Fruit fly (Drosophila melanogaster) whole organism, embryonic: Measurements from ENCODE around the gene haf.

Experiments used
- Abd-B ChIP-seq: fragments of 200-800 bp; sonication (Bioruptor generic); optimal IDR thresholded peaks from 2 replicates; lab custom pipeline; 2018; ENCODE audit warnings: missing biosample characterization, mild to moderate bottlenecking, missing genetic modification characterization, moderate library complexity
- Antp ChIP-seq: fragments of 200-800 bp; sonication (Bioruptor generic); optimal IDR thresholded peaks from 3 replicates; lab custom pipeline; 2016; ENCODE audit warnings: missing biosample characterization, missing genetic modification characterization
- Bdp1 ChIP-seq: fragments of 200-800 bp; sonication (Bioruptor generic); optimal IDR thresholded peaks from 3 replicates; lab custom pipeline; 2016; ENCODE audit warnings: missing biosample characterization, missing genetic modification characterization
- CG13894 ChIP-seq: fragments of 200-800 bp; sonication (Bioruptor generic); optimal IDR thresholded peaks from 3 replicates; lab custom pipeline; 2018; ENCODE audit warnings: missing biosample characterization, mild to moderate bottlenecking, missing genetic modification characterization, moderate library complexity
- CG15011 ChIP-seq: fragments of 200-800 bp; sonication (Bioruptor generic); optimal IDR thresholded peaks from 3 replicates; lab custom pipeline; 2018; ENCODE audit warnings: missing biosample characterization, mild to moderate bottlenecking, missing genetic modification characterization
- CG16813 ChIP-seq: fragments of 200-800 bp; sonication (Bioruptor generic); IDR thresholded peaks from 3 replicates; pipeline ENCODE4 v1.3.6; 2022; ENCODE audit warnings: missing biosample characterization, missing genetic modification characterization; ENCODE audit not compliant: partially characterized antibody
- CG17186 ChIP-seq: fragments of 200-800 bp; sonication (Bioruptor generic); optimal IDR thresholded peaks from 3 replicates; lab custom pipeline; 2017; ENCODE audit warnings: missing biosample characterization, missing genetic modification reagents, missing genetic modification characterization
- CG31388 ChIP-seq: fragments of 200-800 bp; sonication (Bioruptor generic); optimal IDR thresholded peaks from 2 replicates; lab custom pipeline; 2016; ENCODE audit warnings: missing biosample characterization, missing genetic modification characterization
- CG4282 ChIP-seq: fragments of 200-800 bp; sonication (Bioruptor generic); optimal IDR thresholded peaks from 2 replicates; lab custom pipeline; 2016; ENCODE audit warnings: missing biosample characterization, missing genetic modification characterization
- CG4360 ChIP-seq: fragments of 200-800 bp; sonication (Bioruptor generic); IDR thresholded peaks from 2 replicates; pipeline ENCODE4 v1.3.6; 2022; ENCODE audit warnings: missing biosample characterization, missing genetic modification characterization
- CG5245 ChIP-seq: fragments of 200-800 bp; sonication (Bioruptor generic); optimal IDR thresholded peaks from 3 replicates; lab custom pipeline; 2016; ENCODE audit warnings: missing biosample characterization, missing genetic modification characterization
- CG7556 ChIP-seq: fragments of 200-800 bp; sonication (Bioruptor generic); optimal IDR thresholded peaks from 2 replicates; lab custom pipeline; 2017; ENCODE audit warnings: missing biosample characterization, mild to moderate bottlenecking, missing genetic modification characterization
- CG8478 ChIP-seq: fragments of >200 bp; optimal IDR thresholded peaks from 2 replicates; lab custom pipeline; 2018
- CG8765 ChIP-seq: fragments of 200-800 bp; sonication (Bioruptor generic); IDR thresholded peaks from 2 replicates; pipeline ENCODE4 v1.3.6; 2022; ENCODE audit warnings: missing biosample characterization, missing genetic modification characterization
- CG9215 ChIP-seq: fragments of 200-800 bp; sonication (Bioruptor generic); IDR thresholded peaks from 2 replicates; pipeline ENCODE4 v1.3.6; 2022; ENCODE audit warnings: missing biosample characterization, missing genetic modification characterization
- CHES-1-like ChIP-seq: fragments of 200-800 bp; sonication (Bioruptor generic); optimal IDR thresholded peaks from 2 replicates; lab custom pipeline; 2016; ENCODE audit warnings: missing biosample characterization, missing genetic modification characterization
- Dad ChIP-seq: fragments of 200-800 bp; sonication (Bioruptor generic); optimal IDR thresholded peaks from 3 replicates; lab custom pipeline; 2016; ENCODE audit warnings: missing biosample characterization, missing genetic modification characterization
- Dek ChIP-seq: fragments of 200-800 bp; sonication (Bioruptor generic); optimal IDR thresholded peaks from 3 replicates; lab custom pipeline; 2019; ENCODE audit warnings: missing biosample characterization, mild to moderate bottlenecking, missing genetic modification characterization, moderate library complexity
- E2f2 ChIP-seq: fragments of 200-800 bp; sonication (Bioruptor generic); IDR thresholded peaks from 2 replicates; pipeline ENCODE4 v1.3.6; 2022; ENCODE audit warnings: missing biosample characterization, missing genetic modification characterization
- Gsc ChIP-seq: fragments of 200-800 bp; sonication (Bioruptor generic); IDR thresholded peaks from 2 replicates; pipeline ENCODE4 v1.3.6; 2022; ENCODE audit warnings: missing biosample characterization, missing genetic modification characterization
- HHEX ChIP-seq: fragments of 200-800 bp; sonication (Bioruptor generic); optimal IDR thresholded peaks from 3 replicates; lab custom pipeline; 2017; ENCODE audit warnings: missing biosample characterization, mild to moderate bottlenecking, missing genetic modification characterization, missing genetic modification reagents
- HmgZ ChIP-seq: fragments of 200-800 bp; sonication (Bioruptor generic); optimal IDR thresholded peaks from 2 replicates; lab custom pipeline; 2018; ENCODE audit warnings: missing biosample characterization, mild to moderate bottlenecking, missing genetic modification characterization
- Kr ChIP-seq: fragments of 200-800 bp; sonication (Bioruptor generic); optimal IDR thresholded peaks from 2 replicates; lab custom pipeline; 2017; ENCODE audit warnings: missing biosample characterization, mild to moderate bottlenecking, missing genetic modification characterization
- NFAT ChIP-seq: fragments of 200-800 bp; sonication (Bioruptor generic); IDR thresholded peaks from 2 replicates; pipeline ENCODE4 v1.3.6; 2022; ENCODE audit warnings: missing biosample characterization, missing genetic modification characterization
- Trl ChIP-seq, 3 experiments: fragments of >200 bp in 2 of 3; fragments of 200-800 bp in 1 of 3; sonication (Bioruptor generic) in 1 of 3; optimal IDR thresholded peaks; 2 replicates in 1 of 3; 3 replicates in 2 of 3; lab custom pipeline; 2016 to 2017; ENCODE audit warnings: missing biosample characterization in 1 of 3, missing genetic modification characterization in 1 of 3
- ap ChIP-seq: fragments of 200-800 bp; sonication (Bioruptor generic); IDR thresholded peaks from 2 replicates; pipeline ENCODE4 v1.3.6; 2022; ENCODE audit warnings: missing biosample characterization, missing genetic modification characterization
- bab2 ChIP-seq: fragments of 200-800 bp; sonication (Bioruptor generic); optimal IDR thresholded peaks from 2 replicates; lab custom pipeline; 2016; ENCODE audit warnings: missing biosample characterization, missing genetic modification characterization
- bbx ChIP-seq: fragments of 200-800 bp; sonication (Bioruptor generic); IDR thresholded peaks from 2 replicates; pipeline ENCODE4 v1.3.6; 2022; ENCODE audit warnings: missing biosample characterization, missing genetic modification characterization; ENCODE audit not compliant: partially characterized antibody
- bsh ChIP-seq, 2 experiments: fragments of 200-800 bp; sonication (Bioruptor generic); optimal IDR thresholded peaks; 2 replicates each; lab custom pipeline; 2017 to 2018; ENCODE audit warnings: mild to moderate bottlenecking in 2 of 2, missing biosample characterization in 2 of 2, missing genetic modification characterization in 2 of 2, moderate library complexity in 1 of 2
- caup ChIP-seq: fragments of 200-800 bp; sonication (Bioruptor generic); optimal IDR thresholded peaks from 3 replicates; lab custom pipeline; 2017; ENCODE audit warnings: missing biosample characterization, mild to moderate bottlenecking, missing genetic modification characterization, moderate library complexity; ENCODE audit not compliant: severe bottlenecking
- crc ChIP-seq: fragments of 200-800 bp; sonication (Bioruptor generic); optimal IDR thresholded peaks from 2 replicates; lab custom pipeline; 2016; ENCODE audit warnings: missing biosample characterization, missing genetic modification characterization
- croc ChIP-seq: fragments of 200-800 bp; sonication (Bioruptor generic); conservative IDR thresholded peaks from 3 replicates; pipeline ENCODE4 v1.3.6; 2022; ENCODE audit warnings: missing biosample characterization, missing genetic modification characterization
- gcm2 ChIP-seq: fragments of 200-800 bp; sonication (Bioruptor generic); optimal IDR thresholded peaks from 2 replicates; lab custom pipeline; 2016; ENCODE audit warnings: missing biosample characterization, missing genetic modification characterization
- gsb ChIP-seq: fragments of 200-800 bp; sonication (Bioruptor generic); IDR thresholded peaks from 2 replicates; pipeline ENCODE4 v1.3.6; 2022; ENCODE audit warnings: missing biosample characterization, missing genetic modification characterization
- gt ChIP-seq: fragments of 200-800 bp; sonication (Bioruptor generic); IDR thresholded peaks from 2 replicates; pipeline ENCODE4 v1.3.6; 2022; ENCODE audit warnings: missing biosample characterization, missing genetic modification characterization
- jing ChIP-seq: fragments of 200-800 bp; sonication (Bioruptor generic); optimal IDR thresholded peaks from 2 replicates; lab custom pipeline; 2018; ENCODE audit warnings: missing biosample characterization, mild to moderate bottlenecking, missing genetic modification characterization
- lbe ChIP-seq: fragments of 200-800 bp; sonication (Bioruptor generic); optimal IDR thresholded peaks from 2 replicates; lab custom pipeline; 2016; ENCODE audit warnings: missing biosample characterization, mild to moderate bottlenecking, missing genetic modification characterization
- lmd ChIP-seq: fragments of 200-800 bp; sonication (Bioruptor generic); IDR thresholded peaks from 2 replicates; pipeline ENCODE4 v1.3.6; 2022; ENCODE audit warnings: missing biosample characterization, missing genetic modification characterization
- lov ChIP-seq, 2 experiments: fragments of 200-800 bp in 1 of 2; fragments of >200 bp in 1 of 2; sonication (Bioruptor generic) in 1 of 2; IDR thresholded peaks in 1 of 2; optimal IDR thresholded peaks in 1 of 2; 2 replicates in 1 of 2; 3 replicates in 1 of 2; pipeline versions ENCODE4 v1.3.6 to Lab custom; 2017 to 2022; ENCODE audit warnings: missing biosample characterization in 1 of 2, missing genetic modification characterization in 1 of 2
- luna ChIP-seq: fragments of 200-800 bp; sonication (Bioruptor generic); optimal IDR thresholded peaks from 2 replicates; lab custom pipeline; 2016; ENCODE audit warnings: missing biosample characterization, missing genetic modification characterization
- mam ChIP-seq: fragments of 200-800 bp; sonication (Bioruptor generic); optimal IDR thresholded peaks from 3 replicates; lab custom pipeline; 2016; ENCODE audit warnings: missing biosample characterization, missing genetic modification characterization
- mld ChIP-seq: fragments of 200-800 bp; sonication (Bioruptor generic); IDR thresholded peaks from 3 replicates; pipeline ENCODE4 v1.3.6; 2022; ENCODE audit warnings: missing biosample characterization, missing genetic modification characterization; ENCODE audit not compliant: partially characterized antibody
- nau ChIP-seq: fragments of 200-800 bp; sonication (Bioruptor generic); optimal IDR thresholded peaks from 3 replicates; lab custom pipeline; 2017; ENCODE audit warnings: missing biosample characterization, mild to moderate bottlenecking, missing genetic modification characterization, missing genetic modification reagents
- nerfin-1 ChIP-seq: fragments of 200-800 bp; sonication (Bioruptor generic); optimal IDR thresholded peaks from 3 replicates; lab custom pipeline; 2019; ENCODE audit warnings: missing biosample characterization, mild to moderate bottlenecking, missing genetic modification characterization, moderate library complexity
- odd ChIP-seq: fragments of 200-800 bp; sonication (Bioruptor generic); optimal IDR thresholded peaks from 2 replicates; lab custom pipeline; 2017; ENCODE audit warnings: missing biosample characterization, mild to moderate bottlenecking, missing genetic modification characterization
- tna ChIP-seq: fragments of 200-800 bp; sonication (Bioruptor generic); IDR thresholded peaks from 2 replicates; pipeline ENCODE4 v1.3.6; 2022; ENCODE audit warnings: missing biosample characterization, missing genetic modification characterization; ENCODE audit not compliant: partially characterized antibody
- zfh2 ChIP-seq: fragments of 200-800 bp; sonication (Bioruptor generic); optimal IDR thresholded peaks from 2 replicates; lab custom pipeline; 2016; ENCODE audit warnings: missing biosample characterization, missing genetic modification characterization

haf gene

dm6 chr2L:1638650-1639549 is 84.0 kb downstream of the haf start (continued):
- TF ChIP-seq lmd (peak; percentile 99), croc (GFP tag; lab: Robert Waterston, UW) (peak; percentile 98), E2f2 (GFP tag; lab: Robert Waterston, UW) (peak; percentile 87), Gsc (peak; percentile 94), CG4282 (peak; percentile 87), CG8478 (lab: Kevin White, UChicago) (no peak), gcm2 (peak; percentile 94), CHES-1-like (GFP tag; lab: Kevin White, UChicago) (peak; percentile 97), CG15011 (peak; percentile 99), CG8765 (peak; percentile 86), CG4360 (GFP tag; lab: Robert Waterston, UW) (peak; percentile 45; the same call in 1 of the 2 replicates), CG17186 (GFP tag; lab: Kevin White, UChicago) (peak; percentile 86), bab2 (GFP tag; lab: Kevin White, UChicago) (peak; percentile 99), gsb (GFP tag; lab: Robert Waterston, UW) (peak; percentile 99), lbe (no peak), zfh2 (GFP tag; lab: Kevin White, UChicago) (peak; percentile 99), Kr (GFP tag; lab: Kevin White, UChicago) (no peak), gt (GFP tag; lab: Robert Waterston, UW) (peak; percentile 95), jing (GFP tag; lab: Kevin White, UChicago) (peak; percentile 97), lov (optimal IDR thresholded peaks at IDR 0.05; lab: Kevin White, UChicago) (no peak), lov (GFP tag; IDR thresholded peaks at IDR 0.05; lab: Robert Waterston, UW) (0 out of 3 replicates have a peak, but pooled peaks have one; percentile 64), Dad (GFP tag; lab: Kevin White, UChicago) (peak; percentile 95), bbx (GFP tag; lab: Robert Waterston, UW) (no peak), odd (GFP tag; lab: Kevin White, UChicago) (peak; percentile 99), bsh (GFP tag; optimal IDR thresholded peaks at IDR 0.05; lab: Kevin White, UChicago) (peak in 1 of 2 experiments; percentile 94), CG5245 (GFP tag; lab: Kevin White, UChicago) (peak; percentile 97), Abd-B (peak; percentile 100), Antp (GFP tag; lab: Kevin White, UChicago) (peak; percentile 96), crc (GFP tag; lab: Kevin White, UChicago) (peak; percentile 96), tna (GFP tag; lab: Robert Waterston, UW) (no peak), CG9215 (peak; percentile 99), mld (GFP tag; lab: Robert Waterston, UW) (no peak), Dek (tag; lab: Kevin White, UChicago) (peak; percentile 99), CG7556 (GFP tag; lab: Kevin White, UChicago) (peak; percentile 100), CG13894 (tag; lab: Kevin White, UChicago) (peak; percentile 94), HHEX (GFP tag; lab: Kevin White, UChicago) (peak; percentile 98), nau (GFP tag; lab: Kevin White, UChicago) (peak; percentile 98), Bdp1 (GFP tag; lab: Kevin White, UChicago) (peak; percentile 91), mam (peak; percentile 99), CG16813 (GFP tag; lab: Robert Waterston, UW) (no peak), CG31388 (GFP tag; lab: Kevin White, UChicago) (peak; percentile 95), NFAT (no peak; the same call in none of the 2 replicates), caup (peak; percentile 98), nerfin-1 (peak; percentile 94), luna (GFP tag; lab: Kevin White, UChicago) (peak; percentile 94), Trl (optimal IDR thresholded peaks at IDR 0.05; lab: Kevin White, UChicago) (no peak), Trl (GFP tag; optimal IDR thresholded peaks at IDR 0.05; lab: Kevin White, UChicago) (peak; percentile 98), HmgZ (tag; lab: Kevin White, UChicago) (peak; percentile 98), ap (GFP tag; lab: Robert Waterston, UW) (peak; percentile 93)
